Fruit fly (Drosophila melanogaster): ENCODE results near the gene CG4194.

dm6 chrX:2041981-2042847 is 26.2 kb upstream of the CG4194 start, which contains the start of the genes Actn and usp:
- TF ChIP-seq Lpt (GFP tag; optimal IDR thresholded peaks at IDR 0.05) (no peak), net (GFP tag; optimal IDR thresholded peaks at IDR 0.05) (peak; percentile 30), Blimp-1 (GFP tag; optimal IDR thresholded peaks at IDR 0.05) (no peak)

Data from whole organism, prepupa.